Worm (Caenorhabditis elegans): Measurements from ENCODE around the gene M110.3.

ce11 chrII:8170374-8170773, 46.0 kb downstream of the M110.3 start, which contains the start of gene T05C12.11:
- TF ChIP-seq nhr-129 (tag; optimal IDR thresholded peaks at IDR 0.05) (no peak), unc-62 (GFP tag; optimal IDR thresholded peaks at IDR 0.05) (no peak), nhr-23 (tag; optimal IDR thresholded peaks at IDR 0.05) (no peak), skn-1 (tag; optimal IDR thresholded peaks at IDR 0.05) (no peak)
